Worm (Caenorhabditis elegans) whole organism, L1 larva: ENCODE results near the gene C36A4.10.

Experiments
- C04F5.9 ChIP-seq: sonication (generic microtip); optimal IDR thresholded peaks from 2 replicates; lab custom pipeline; 2016; ENCODE audit warnings: missing genetic modification characterization, missing compliant biosample characterization
- C16A3.4 ChIP-seq: fragments of 150-350 bp; optimal IDR thresholded peaks from 2 replicates; lab custom pipeline; 2014; ENCODE audit warnings: missing biosample characterization, missing genetic modification characterization
- C34B4.2 ChIP-seq: sonication (generic microtip); optimal IDR thresholded peaks from 2 replicates; lab custom pipeline; 2017; ENCODE audit warnings: mild to moderate bottlenecking, missing genetic modification characterization, missing compliant biosample characterization
- F16B12.6 ChIP-seq: fragments of 150-350 bp; optimal IDR thresholded peaks from 2 replicates; lab custom pipeline; 2014; ENCODE audit warnings: missing biosample characterization, missing genetic modification characterization
- aha-1 ChIP-seq: fragments of 150-350 bp; optimal IDR thresholded peaks from 2 replicates; lab custom pipeline; 2014; ENCODE audit warnings: missing biosample characterization, missing genetic modification characterization
- alr-1 ChIP-seq: fragments of 200-800 bp; sonication (Bioruptor generic); optimal IDR thresholded peaks from 2 replicates; lab custom pipeline; 2018; ENCODE audit warnings: borderline replicate concordance, mild to moderate bottlenecking, missing genetic modification characterization, missing compliant biosample characterization
- aly-2 ChIP-seq: fragments of 150-350 bp; optimal IDR thresholded peaks from 2 replicates; lab custom pipeline; 2014; ENCODE audit warnings: missing biosample characterization, missing genetic modification characterization
- ama-1 ChIP-seq: fragments of 150-350 bp; optimal IDR thresholded peaks from 2 replicates; lab custom pipeline; 2014
- ceh-63 ChIP-seq: fragments of 200-800 bp; sonication (Bioruptor generic); optimal IDR thresholded peaks from 2 replicates; lab custom pipeline; 2018; ENCODE audit warnings: mild to moderate bottlenecking, missing genetic modification characterization, missing compliant biosample characterization
- ceh-82 ChIP-seq, 3 experiments: fragments of 150-350 bp in 1 of 3; sonication (generic microtip) in 2 of 3; optimal IDR thresholded peaks; 2 replicates each; lab custom pipeline; 2014 to 2017; ENCODE audit warnings: missing biosample characterization in 3 of 3, missing genetic modification characterization in 3 of 3
- ceh-90 ChIP-seq: sonication (generic microtip); optimal IDR thresholded peaks from 2 replicates; lab custom pipeline; 2016; ENCODE audit warnings: missing genetic modification characterization, missing compliant biosample characterization
- ces-1 ChIP-seq: fragments of 150-350 bp; optimal IDR thresholded peaks from 2 replicates; lab custom pipeline; 2014; ENCODE audit warnings: missing biosample characterization, missing genetic modification reagents, missing genetic modification characterization
- dsc-1 ChIP-seq: sonication (generic microtip); optimal IDR thresholded peaks from 2 replicates; lab custom pipeline; 2016; ENCODE audit warnings: mild to moderate bottlenecking, missing genetic modification characterization, missing compliant biosample characterization
- efl-1 ChIP-seq, 4 experiments: fragments of 150-350 bp; optimal IDR thresholded peaks in 3 of 4; peaks in 1 of 4; 1 replicate in 1 of 4; 2 replicates in 3 of 4; lab custom pipeline; 2014; ENCODE audit warnings: missing biosample characterization in 2 of 4, missing genetic modification characterization in 2 of 4, missing genetic modification reagents in 2 of 4
- egl-13 ChIP-seq: sonication (generic microtip); optimal IDR thresholded peaks from 2 replicates; lab custom pipeline; 2016; ENCODE audit warnings: missing genotype, missing genetic modification reagents, missing genetic modification characterization, missing compliant biosample characterization
- egl-27 ChIP-seq, 2 experiments: fragments of 150-350 bp in 1 of 2; sonication (generic microtip); optimal IDR thresholded peaks; 3 replicates each; lab custom pipeline; 2017 to 2018; ENCODE audit warnings: missing biosample characterization in 2 of 2, missing genetic modification characterization in 2 of 2, missing genetic modification reagents in 2 of 2
- elt-3 ChIP-seq, 6 experiments: fragments of 150-350 bp in 1 of 6; sonication (generic microtip); optimal IDR thresholded peaks; 2 replicates each; lab custom pipeline; 2017 to 2018; ENCODE audit warnings: missing biosample characterization in 6 of 6, missing genetic modification characterization in 6 of 6, inconsistent platforms in 1 of 6
- ets-5 ChIP-seq: fragments of 200-800 bp; sonication (Bioruptor generic); IDR thresholded peaks from 2 replicates; pipeline ENCODE4 v1.3.6; 2022; ENCODE audit warnings: missing genetic modification characterization, missing compliant biosample characterization
- grh-1 ChIP-seq: fragments of 200-800 bp; sonication (Bioruptor generic); IDR thresholded peaks from 2 replicates; pipeline ENCODE4 v1.3.6; 2022; ENCODE audit warnings: missing genetic modification reagents, missing genetic modification characterization, missing compliant biosample characterization
- hlh-4 ChIP-seq: sonication (generic microtip); optimal IDR thresholded peaks from 2 replicates; lab custom pipeline; 2016; ENCODE audit warnings: mild to moderate bottlenecking, missing genetic modification characterization, missing compliant biosample characterization
- isw-1 ChIP-seq: fragments of 200-800 bp; sonication (Bioruptor generic); IDR thresholded peaks from 2 replicates; pipeline ENCODE4 v1.3.6; 2022; ENCODE audit warnings: missing genetic modification characterization, missing compliant biosample characterization
- lin-13 ChIP-seq: fragments of 150-350 bp; optimal IDR thresholded peaks from 2 replicates; lab custom pipeline; 2014; ENCODE audit warnings: missing biosample characterization, missing genetic modification reagents, missing genetic modification characterization
- lin-14 ChIP-seq: fragments of 200-800 bp; sonication (Bioruptor generic); optimal IDR thresholded peaks from 2 replicates; lab custom pipeline; 2018; ENCODE audit warnings: mild to moderate bottlenecking, missing genetic modification characterization, moderate library complexity, missing compliant biosample characterization
- lin-15B ChIP-seq: fragments of 150-350 bp; sonication (generic microtip); optimal IDR thresholded peaks from 3 replicates; lab custom pipeline; 2014; ENCODE audit warnings: missing biosample characterization, missing genetic modification characterization
- lin-35 ChIP-seq, 2 experiments: fragments of 150-350 bp; optimal IDR thresholded peaks; 2 replicates each; lab custom pipeline; 2014; ENCODE audit warnings: missing biosample characterization in 2 of 2, missing genetic modification characterization in 2 of 2, missing genetic modification reagents in 2 of 2
- lir-3 ChIP-seq: sonication (generic microtip); optimal IDR thresholded peaks from 2 replicates; lab custom pipeline; 2016; ENCODE audit warnings: mild to moderate bottlenecking, missing genetic modification characterization, moderate library complexity, missing compliant biosample characterization; ENCODE audit not compliant: poor library complexity
- nhr-19 ChIP-seq: fragments of 200-800 bp; sonication (Bioruptor generic); conservative IDR thresholded peaks from 2 replicates; pipeline ENCODE4 v1.3.6; 2022; ENCODE audit warnings: missing genetic modification characterization, missing compliant biosample characterization
- nhr-20 ChIP-seq: sonication (generic microtip); optimal IDR thresholded peaks from 2 replicates; lab custom pipeline; 2016; ENCODE audit warnings: mild to moderate bottlenecking, missing genetic modification characterization, missing compliant biosample characterization
- nhr-47 ChIP-seq: sonication (generic microtip); optimal IDR thresholded peaks from 2 replicates; lab custom pipeline; 2016; ENCODE audit warnings: mild to moderate bottlenecking, missing genetic modification characterization, moderate library complexity, missing compliant biosample characterization
- nhr-71 ChIP-seq: sonication (generic microtip); optimal IDR thresholded peaks from 2 replicates; lab custom pipeline; 2016; ENCODE audit warnings: mild to moderate bottlenecking, missing genetic modification characterization, moderate library complexity, missing compliant biosample characterization
- nhr-76 ChIP-seq: sonication (generic microtip); optimal IDR thresholded peaks from 2 replicates; lab custom pipeline; 2017; ENCODE audit warnings: missing biosample characterization, missing genetic modification characterization
- nhr-84 ChIP-seq: sonication (generic microtip); optimal IDR thresholded peaks from 2 replicates; lab custom pipeline; 2017; ENCODE audit warnings: missing biosample characterization, missing genetic modification characterization
- nhr-85 ChIP-seq: sonication (generic microtip); peaks from one replicate; lab custom pipeline; 2016; ENCODE audit warnings: missing genetic modification characterization, inconsistent platforms, missing compliant biosample characterization
- nhr-90 ChIP-seq: sonication (generic microtip); optimal IDR thresholded peaks from 2 replicates; lab custom pipeline; 2016; ENCODE audit warnings: mild to moderate bottlenecking, missing genetic modification characterization, missing compliant biosample characterization; ENCODE audit not compliant: poor library complexity
- pag-3 ChIP-seq: sonication (generic microtip); optimal IDR thresholded peaks from 2 replicates; lab custom pipeline; 2017; ENCODE audit warnings: missing genetic modification characterization, mild to moderate bottlenecking, missing compliant biosample characterization, antibody characterized with exemption, borderline replicate concordance; ENCODE audit not compliant: insufficient read depth
- pax-3 ChIP-seq: fragments of 200-800 bp; sonication (Bioruptor generic); optimal IDR thresholded peaks from 2 replicates; lab custom pipeline; 2018; ENCODE audit warnings: mild to moderate bottlenecking, missing genetic modification characterization, moderate library complexity, missing compliant biosample characterization
- pqm-1 ChIP-seq: sonication (generic microtip); optimal IDR thresholded peaks from 3 replicates; lab custom pipeline; 2017; ENCODE audit warnings: missing biosample characterization, missing genetic modification characterization
- snu-23 ChIP-seq: sonication (generic microtip); optimal IDR thresholded peaks from 2 replicates; lab custom pipeline; 2016; ENCODE audit warnings: missing genetic modification characterization, missing compliant biosample characterization
- sptf-1 ChIP-seq: fragments of 150-350 bp; optimal IDR thresholded peaks from 2 replicates; lab custom pipeline; 2014; ENCODE audit warnings: missing biosample characterization, missing genetic modification characterization
- tbx-2 ChIP-seq: sonication (generic microtip); optimal IDR thresholded peaks from 2 replicates; lab custom pipeline; 2016; ENCODE audit warnings: missing genetic modification characterization, missing compliant biosample characterization
- unc-30 ChIP-seq: sonication (generic microtip); optimal IDR thresholded peaks from 2 replicates; lab custom pipeline; 2017; ENCODE audit warnings: missing biosample characterization, missing genetic modification characterization
- unc-62 ChIP-seq: fragments of 150-350 bp; optimal IDR thresholded peaks from 2 replicates; lab custom pipeline; 2014; ENCODE audit warnings: missing biosample characterization, missing genetic modification reagents, missing genetic modification characterization
- unc-86 ChIP-seq: sonication (generic microtip); optimal IDR thresholded peaks from 2 replicates; lab custom pipeline; 2016; ENCODE audit warnings: missing genetic modification characterization, missing compliant biosample characterization
- vab-15 ChIP-seq: sonication (generic microtip); optimal IDR thresholded peaks from 2 replicates; lab custom pipeline; 2017; ENCODE audit warnings: missing genotype, mild to moderate bottlenecking, missing genetic modification characterization, missing compliant biosample characterization
- xbp-1 ChIP-seq: sonication (generic microtip); optimal IDR thresholded peaks from 2 replicates; lab custom pipeline; 2016; ENCODE audit warnings: missing genetic modification characterization, missing compliant biosample characterization
- zag-1 ChIP-seq: fragments of 150-350 bp; optimal IDR thresholded peaks from 2 replicates; lab custom pipeline; 2014; ENCODE audit warnings: missing biosample characterization, missing genetic modification characterization
- ztf-11 ChIP-seq, 2 experiments: sonication (generic microtip); optimal IDR thresholded peaks; 2 replicates each; lab custom pipeline; 2016 to 2017; ENCODE audit warnings: missing genetic modification characterization in 2 of 2, missing biosample characterization in 1 of 2, missing compliant biosample characterization in 1 of 2
- ztf-4 ChIP-seq: fragments of 150-350 bp; optimal IDR thresholded peaks from 2 replicates; lab custom pipeline; 2014; ENCODE audit warnings: missing biosample characterization, missing genetic modification characterization

The C36A4.10 gene

DNA sequence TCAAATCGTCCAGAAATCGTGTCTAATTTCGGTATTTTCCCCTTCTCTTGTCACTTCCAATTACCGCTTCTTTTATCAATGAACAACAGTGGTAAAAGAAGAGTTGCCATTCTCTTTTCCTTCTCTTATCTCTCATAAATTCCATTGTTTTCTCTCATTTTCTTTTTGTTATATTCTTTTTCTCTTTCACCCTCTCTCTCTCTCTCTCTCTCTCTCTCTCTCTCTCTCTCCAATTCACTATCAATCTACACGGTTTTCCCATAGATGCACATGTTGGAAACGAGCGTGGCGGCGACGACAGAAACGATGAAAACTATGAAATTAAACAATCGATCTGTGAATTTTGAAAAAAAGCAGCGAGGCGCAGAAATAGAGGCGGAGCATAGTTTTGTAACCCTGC is 32.1 kb downstream of the C36A4.10 start (continued):
- TF ChIP-seq egl-13 (tag; lab: Kevin White, UChicago) = no peak
- no peak for TF ChIP-seq unc-86 (tag; lab: Kevin White, UChicago)
- TF ChIP-seq vab-15 = no peak
- no peak for TF ChIP-seq ztf-11 (tag; optimal IDR thresholded peaks at IDR 0.05; lab: Kevin White, UChicago)
- TF ChIP-seq pag-3 (tag; lab: Kevin White, UChicago) = peak; percentile 7
- TF ChIP-seq pax-3 (tag; lab: Kevin White, UChicago) = no peak
- no peak for TF ChIP-seq lin-13 (GFP tag; lab: Kevin White, UChicago)
- no peak for TF ChIP-seq F16B12.6
- no peak for TF ChIP-seq unc-30 (tag; lab: Kevin White, UChicago)
- peak; percentile 55 for TF ChIP-seq nhr-71 (tag; lab: Kevin White, UChicago)
- TF ChIP-seq C16A3.4 = no peak
- TF ChIP-seq ets-5 (GFP tag; lab: Robert Waterston, UW) = no peak
- no peak for TF ChIP-seq egl-27 (tag; optimal IDR thresholded peaks at IDR 0.05; lab: Kevin White, UChicago)
- peak; percentile 45 for TF ChIP-seq nhr-90 (tag; lab: Kevin White, UChicago)
- peak; percentile 60 for TF ChIP-seq snu-23 (GFP tag; lab: Kevin White, UChicago)
- no peak for TF ChIP-seq dsc-1 (tag; lab: Kevin White, UChicago)
- TF ChIP-seq nhr-76 (tag; lab: Kevin White, UChicago) = no peak
- TF ChIP-seq ztf-4 (tag; lab: Kevin White, UChicago) = no peak
- peak; percentile 12 for TF ChIP-seq ama-1 (lab: Kevin White, UChicago)
- no peak for TF ChIP-seq sptf-1 (tag; lab: Kevin White, UChicago)
- TF ChIP-seq nhr-47 (tag; lab: Kevin White, UChicago) = peak; percentile 15
- TF ChIP-seq unc-62 (GFP tag; lab: Kevin White, UChicago) = no peak
- peak in 1 of 2 experiments; percentile 66 for TF ChIP-seq lin-35 (GFP tag; optimal IDR thresholded peaks at IDR 0.05; lab: Kevin White, UChicago)
- TF ChIP-seq C04F5.9 (tag; lab: Kevin White, UChicago) = no peak
- TF ChIP-seq aly-2 (tag; lab: Kevin White, UChicago) = no peak
- TF ChIP-seq nhr-20 (tag; lab: Kevin White, UChicago) = peak; percentile 57
- no peak for TF ChIP-seq grh-1 (GFP tag; lab: Robert Waterston, UW)
- TF ChIP-seq C34B4.2 = no peak
- TF ChIP-seq alr-1 (tag; lab: Kevin White, UChicago) = no peak
- peak; percentile 21 for TF ChIP-seq tbx-2 (tag; lab: Kevin White, UChicago)
- TF ChIP-seq efl-1 (optimal IDR thresholded peaks at IDR 0.05; lab: Kevin White, UChicago) = peak; percentile 12 to 22
- peak in 1 of 2 experiments; percentile 83 for TF ChIP-seq efl-1 (GFP tag; optimal IDR thresholded peaks at IDR 0.05 in 1 of 2; lab: Kevin White, UChicago)
- peak; percentile 44 for TF ChIP-seq nhr-19
- no peak for TF ChIP-seq aha-1 (tag; lab: Kevin White, UChicago)
- TF ChIP-seq ceh-63 (GFP tag; lab: Kevin White, UChicago) = no peak
- TF ChIP-seq nhr-84 = no peak
- TF ChIP-seq lin-15B (tag; lab: Kevin White, UChicago) = no peak
- TF ChIP-seq xbp-1 (tag; lab: Kevin White, UChicago) = no peak
- no peak for TF ChIP-seq pqm-1
- no peak for TF ChIP-seq ceh-82 (tag; optimal IDR thresholded peaks at IDR 0.05; lab: Kevin White, UChicago)
- TF ChIP-seq lin-14 = peak; percentile 63
- TF ChIP-seq ceh-90 (tag; lab: Kevin White, UChicago) = no peak
- TF ChIP-seq nhr-85 (tag; lab: Kevin White, UChicago) = no peak

- no peak for TF ChIP-seq zag-1 (tag; lab: Kevin White, UChicago)
- TF ChIP-seq hlh-4 (tag; lab: Kevin White, UChicago) = no peak
- TF ChIP-seq ama-1 (lab: Kevin White, UChicago) = no peak
- no peak for TF ChIP-seq elt-3 (tag; optimal IDR thresholded peaks at IDR 0.05; lab: Kevin White, UChicago)
- no peak for TF ChIP-seq egl-13 (tag; lab: Kevin White, UChicago)
- TF ChIP-seq xbp-1 (tag; lab: Kevin White, UChicago) = no peak
- no peak for TF ChIP-seq pag-3 (tag; lab: Kevin White, UChicago)
- TF ChIP-seq lir-3 (tag; lab: Kevin White, UChicago) = no peak
- no peak for TF ChIP-seq ces-1
- no peak for TF ChIP-seq isw-1
- no peak for TF ChIP-seq unc-86 (tag; lab: Kevin White, UChicago)
- no peak for TF ChIP-seq lin-13 (GFP tag; lab: Kevin White, UChicago)
- no peak for TF ChIP-seq ceh-82 (tag; optimal IDR thresholded peaks at IDR 0.05; lab: Kevin White, UChicago)
- TF ChIP-seq ceh-90 (tag; lab: Kevin White, UChicago) = no peak
These were observed 32.9 kb downstream of the C36A4.10 start for ce11 chrIII:3798416-3798815.
